Worm (Caenorhabditis elegans) whole organism, L4 larva: ENCODE measurements around the gene spin-4.
A peak's percentile ranks its signal among the peaks of the same experiment; 100 is the strongest.

ENCODE experiments used
- D1046.2 ChIP-seq: fragments of 200-800 bp; sonication (Bioruptor generic); IDR thresholded peaks from 2 replicates; pipeline ENCODE4 v1.3.6; 2022; ENCODE audit warnings: missing genetic modification characterization, missing compliant biosample characterization
- F10B5.3 ChIP-seq: sonication (generic microtip); optimal IDR thresholded peaks from 2 replicates; lab custom pipeline; 2016; ENCODE audit warnings: mild to moderate bottlenecking, missing genetic modification characterization, missing compliant biosample characterization
- F44E2.7 ChIP-seq: fragments of 200-800 bp; sonication (Bioruptor generic); IDR thresholded peaks from 2 replicates; pipeline ENCODE4 v2.1.2; 2022; ENCODE audit warnings: missing genetic modification characterization, missing compliant biosample characterization
- Y105C5A.15 ChIP-seq: fragments of 200-800 bp; sonication (Bioruptor generic); IDR thresholded peaks from 2 replicates; pipeline ENCODE4 v1.3.6; 2022; ENCODE audit warnings: missing genetic modification characterization, missing compliant biosample characterization
- Y5F2A.4 ChIP-seq: fragments of 200-800 bp; sonication (Bioruptor generic); optimal IDR thresholded peaks from 2 replicates; lab custom pipeline; 2018; ENCODE audit warnings: mild to moderate bottlenecking, missing genetic modification characterization, missing compliant biosample characterization
- Y75B8A.6 ChIP-seq: fragments of 200-800 bp; sonication (Bioruptor generic); IDR thresholded peaks from 2 replicates; pipeline ENCODE4 v1.3.6; 2022; ENCODE audit warnings: missing genetic modification reagents, missing genetic modification characterization, missing compliant biosample characterization
- aha-1 ChIP-seq: fragments of 150-350 bp; peaks from one replicate; lab custom pipeline; 2014; ENCODE audit warnings: missing biosample characterization, missing genetic modification characterization
- ceh-44 ChIP-seq: fragments of 200-800 bp; sonication (Bioruptor generic); IDR thresholded peaks from 2 replicates; pipeline ENCODE4 v1.3.6; 2022; ENCODE audit warnings: missing genetic modification reagents, missing genetic modification characterization, missing compliant biosample characterization
- ceh-82 ChIP-seq: sonication (generic microtip); optimal IDR thresholded peaks from 2 replicates; lab custom pipeline; 2017; ENCODE audit warnings: missing biosample characterization, missing genetic modification characterization
- ctbp-1 ChIP-seq: fragments of 200-800 bp; sonication (Bioruptor generic); IDR thresholded peaks from 2 replicates; pipeline ENCODE4 v1.3.6; 2022; ENCODE audit warnings: missing genetic modification reagents, missing genetic modification characterization, missing compliant biosample characterization
- daf-16 ChIP-seq, 3 experiments: sonication (generic microtip); optimal IDR thresholded peaks; 2 replicates each; lab custom pipeline; 2016 to 2017; ENCODE audit warnings: missing genetic modification characterization in 3 of 3, missing genetic modification reagents in 3 of 3, mild to moderate bottlenecking in 2 of 3, missing compliant biosample characterization in 2 of 3, missing biosample characterization in 1 of 3, moderate library complexity in 1 of 3
- daf-19 ChIP-seq: fragments of 200-800 bp; sonication (Bioruptor generic); conservative IDR thresholded peaks from 2 replicates; pipeline ENCODE4 v1.3.6; 2022; ENCODE audit warnings: missing genetic modification characterization, missing compliant biosample characterization
- dmd-6 ChIP-seq: fragments of 200-800 bp; sonication (Bioruptor generic); IDR thresholded peaks from 2 replicates; pipeline ENCODE4 v1.3.6; 2022; ENCODE audit warnings: missing genetic modification reagents, missing genetic modification characterization, missing compliant biosample characterization
- dmd-9 ChIP-seq: fragments of 200-800 bp; sonication (Bioruptor generic); IDR thresholded peaks from 2 replicates; pipeline ENCODE4 v1.3.6; 2022; ENCODE audit warnings: missing genetic modification reagents, missing genetic modification characterization, missing compliant biosample characterization
- egl-43 ChIP-seq: fragments of 200-800 bp; sonication (Bioruptor generic); IDR thresholded peaks from 2 replicates; pipeline ENCODE4 v1.3.6; 2022; ENCODE audit warnings: missing genetic modification reagents, missing genetic modification characterization, missing compliant biosample characterization
- fos-1 ChIP-seq: fragments of 150-350 bp; optimal IDR thresholded peaks from 2 replicates; lab custom pipeline; 2014; ENCODE audit warnings: missing biosample characterization, missing genetic modification characterization
- gei-8 ChIP-seq: fragments of 200-800 bp; sonication (Bioruptor generic); optimal IDR thresholded peaks from 2 replicates; lab custom pipeline; 2018; ENCODE audit warnings: mild to moderate bottlenecking, missing genetic modification characterization, missing compliant biosample characterization
- hlh-11 ChIP-seq: fragments of 200-800 bp; sonication (Bioruptor generic); optimal IDR thresholded peaks from 2 replicates; lab custom pipeline; 2018; ENCODE audit warnings: mild to moderate bottlenecking, missing genetic modification characterization, missing compliant biosample characterization
- hlh-30 ChIP-seq: sonication (generic microtip); optimal IDR thresholded peaks from 2 replicates; lab custom pipeline; 2017; ENCODE audit warnings: antibody characterized with exemption, mild to moderate bottlenecking, missing genetic modification characterization, missing compliant biosample characterization; ENCODE audit not compliant: insufficient read depth
- hmg-1.1 ChIP-seq: fragments of 200-800 bp; sonication (Bioruptor generic); IDR thresholded peaks from 2 replicates; pipeline ENCODE4 v1.3.6; 2022; ENCODE audit warnings: missing genetic modification reagents, missing genetic modification characterization, missing compliant biosample characterization
- jun-1 ChIP-seq: fragments of 150-350 bp; optimal IDR thresholded peaks from 2 replicates; lab custom pipeline; 2014; ENCODE audit warnings: missing biosample characterization, missing genetic modification reagents, missing genetic modification characterization
- lim-7 ChIP-seq: fragments of 200-800 bp; sonication (Bioruptor generic); IDR thresholded peaks from 2 replicates; pipeline ENCODE4 v1.3.6; 2022; ENCODE audit warnings: missing genetic modification characterization, missing compliant biosample characterization
- lin-29 ChIP-seq: fragments of 200-800 bp; sonication (Bioruptor generic); IDR thresholded peaks from 2 replicates; pipeline ENCODE4 v1.3.6; 2022; ENCODE audit warnings: missing genetic modification reagents, missing genetic modification characterization, missing compliant biosample characterization
- lin-38 ChIP-seq: fragments of 200-800 bp; sonication (Bioruptor generic); IDR thresholded peaks from 2 replicates; pipeline ENCODE4 v1.3.6; 2022; ENCODE audit warnings: missing genetic modification reagents, missing genetic modification characterization, missing compliant biosample characterization
- madf-5 ChIP-seq, 2 experiments: fragments of 200-800 bp; sonication (Bioruptor generic); IDR thresholded peaks; 2 replicates each; pipeline ENCODE4 v1.3.6; 2022; ENCODE audit warnings: missing compliant biosample characterization in 2 of 2, missing genetic modification characterization in 2 of 2
- mdl-1 ChIP-seq, 2 experiments: fragments of 150-350 bp in 1 of 2; sonication (generic microtip) in 1 of 2; optimal IDR thresholded peaks; 2 replicates each; lab custom pipeline; 2014 to 2017; ENCODE audit warnings: missing biosample characterization in 2 of 2, missing genetic modification characterization in 2 of 2
- mes-2 ChIP-seq: sonication (generic microtip); optimal IDR thresholded peaks from 2 replicates; lab custom pipeline; 2016; ENCODE audit warnings: missing genotype, mild to moderate bottlenecking, missing genetic modification characterization, missing compliant biosample characterization; ENCODE audit not compliant: poor library complexity, severe bottlenecking
- mxl-2 ChIP-seq: fragments of 200-800 bp; sonication (Bioruptor generic); conservative IDR thresholded peaks from 2 replicates; pipeline ENCODE4 v1.3.6; 2022; ENCODE audit warnings: missing genetic modification reagents, missing genetic modification characterization, missing compliant biosample characterization
- mxl-3 ChIP-seq: fragments of 200-800 bp; sonication (Bioruptor generic); optimal IDR thresholded peaks from 2 replicates; lab custom pipeline; 2018; ENCODE audit warnings: mild to moderate bottlenecking, missing genetic modification characterization, missing compliant biosample characterization
- nhr-11 ChIP-seq: fragments of 150-350 bp; optimal IDR thresholded peaks from 2 replicates; lab custom pipeline; 2014; ENCODE audit warnings: missing biosample characterization, missing genetic modification characterization
- nhr-25 ChIP-seq: sonication (generic microtip); optimal IDR thresholded peaks from 2 replicates; lab custom pipeline; 2017; ENCODE audit warnings: missing genetic modification characterization, mild to moderate bottlenecking, missing compliant biosample characterization, antibody characterized with exemption, moderate library complexity, borderline replicate concordance; ENCODE audit not compliant: insufficient read depth
- nhr-28 ChIP-seq: fragments of 150-350 bp; optimal IDR thresholded peaks from 2 replicates; lab custom pipeline; 2014; ENCODE audit warnings: missing biosample characterization, missing genetic modification characterization
- nhr-42 ChIP-seq: fragments of 200-800 bp; sonication (Bioruptor generic); IDR thresholded peaks from 2 replicates; pipeline ENCODE4 v1.3.6; 2022; ENCODE audit warnings: missing genetic modification characterization, missing compliant biosample characterization
- nhr-48 ChIP-seq: sonication (generic microtip); optimal IDR thresholded peaks from 2 replicates; lab custom pipeline; 2016; ENCODE audit warnings: mild to moderate bottlenecking, missing genetic modification characterization, missing compliant biosample characterization
- nhr-76 ChIP-seq: fragments of 150-350 bp; optimal IDR thresholded peaks from 2 replicates; lab custom pipeline; 2014; ENCODE audit warnings: missing biosample characterization, missing genetic modification characterization
- php-3 ChIP-seq: fragments of 200-800 bp; sonication (Bioruptor generic); IDR thresholded peaks from 2 replicates; pipeline ENCODE4 v1.3.6; 2022; ENCODE audit warnings: missing genetic modification reagents, missing genetic modification characterization, missing compliant biosample characterization
- spr-3 ChIP-seq: fragments of 200-800 bp; sonication (Bioruptor generic); optimal IDR thresholded peaks from 2 replicates; lab custom pipeline; 2018; ENCODE audit warnings: mild to moderate bottlenecking, missing genetic modification characterization, missing compliant biosample characterization
- unc-130 ChIP-seq: sonication (generic microtip); optimal IDR thresholded peaks from 2 replicates; lab custom pipeline; 2016; ENCODE audit warnings: missing genetic modification reagents, missing genetic modification characterization, missing compliant biosample characterization
- unc-39 ChIP-seq: sonication (generic microtip); optimal IDR thresholded peaks from 2 replicates; lab custom pipeline; 2017; ENCODE audit warnings: missing biosample characterization, missing genetic modification characterization
- unc-62 ChIP-seq, 3 experiments: fragments of 150-350 bp in 1 of 3; sonication (generic microtip); optimal IDR thresholded peaks in 2 of 3; peaks in 1 of 3; 1 replicate in 1 of 3; 2 replicates in 2 of 3; lab custom pipeline; 2014 to 2017; ENCODE audit warnings: missing biosample characterization in 3 of 3, missing genetic modification characterization in 3 of 3, missing genetic modification reagents in 3 of 3, missing genotype in 1 of 3
- zag-1 ChIP-seq: fragments of 150-350 bp; optimal IDR thresholded peaks from 2 replicates; lab custom pipeline; 2014; ENCODE audit warnings: missing biosample characterization, missing genetic modification characterization
- zip-2 ChIP-seq: fragments of 150-350 bp; optimal IDR thresholded peaks from 2 replicates; lab custom pipeline; 2014; ENCODE audit warnings: missing biosample characterization, missing genetic modification characterization
- ztf-11 ChIP-seq: fragments of 150-350 bp; optimal IDR thresholded peaks from 2 replicates; lab custom pipeline; 2014; ENCODE audit warnings: missing biosample characterization, missing genetic modification characterization

The spin-4 gene

DNA sequence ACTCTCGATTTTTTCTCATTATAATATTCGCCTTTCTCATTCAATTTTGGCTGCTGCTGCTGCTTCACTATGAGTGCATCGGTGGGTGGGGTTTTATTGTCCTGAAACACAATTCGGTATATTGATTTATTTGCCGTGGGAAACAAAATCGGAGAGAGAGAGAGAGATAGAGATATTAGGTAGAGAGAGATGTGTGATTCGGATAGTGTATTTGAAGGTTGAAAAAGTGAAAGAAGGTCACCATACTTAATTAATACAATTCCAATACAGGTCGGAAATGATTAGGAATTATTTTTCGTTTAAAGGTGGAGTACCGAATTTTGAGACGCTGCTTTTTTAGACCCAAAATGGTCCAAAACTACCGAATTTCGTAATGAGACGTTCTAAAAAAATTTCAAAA is 25.9 kb upstream of the spin-4 start, which contains the start of gene tpst-1:
Gene tpst-1, minus strand, starts transcription at position 101 of the 400 bp plus-strand sequence.
- TF ChIP-seq aha-1 (tag; lab: Kevin White, UChicago) (peak; percentile 38), Y5F2A.4 (GFP tag; lab: Kevin White, UChicago) (no peak)
- TF ChIP-seq, all 104 proteins: peak for 1

DNA sequence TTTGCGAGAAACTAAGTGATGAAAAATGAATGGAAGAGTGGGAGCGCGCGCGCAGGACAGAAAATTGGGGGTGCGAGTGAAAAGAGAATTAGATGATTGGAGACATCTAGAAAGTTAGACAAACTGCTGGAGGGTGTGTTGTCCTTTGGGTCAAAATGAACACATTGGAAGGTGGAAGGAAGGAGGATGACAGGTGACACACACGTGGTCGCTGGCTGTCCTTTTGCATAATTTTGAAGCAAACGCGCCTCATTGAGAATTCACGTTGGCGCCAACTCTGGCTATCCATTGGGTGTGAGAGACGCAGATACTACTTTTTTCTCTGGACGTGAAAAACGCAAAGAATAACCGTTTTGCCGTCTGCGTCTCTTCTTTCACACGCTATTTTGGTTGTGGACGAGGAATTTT is 22.6 kb upstream of the spin-4 start:
- TF ChIP-seq dmd-6 (GFP tag; lab: Robert Waterston, UW), result peak; percentile 19; the same call in 1 of the 2 replicates
- peak; percentile 89 for TF ChIP-seq mxl-3 (GFP tag; lab: Kevin White, UChicago)
- peak; percentile 20 for TF ChIP-seq mes-2 (tag; lab: Kevin White, UChicago)
- TF ChIP-seq aha-1 (tag; lab: Kevin White, UChicago), result peak; percentile 66
- peak; percentile 44 for TF ChIP-seq hlh-11
- TF ChIP-seq hmg-1.1 (GFP tag; lab: Robert Waterston, UW), result peak; percentile 63
- peak; percentile 78 for TF ChIP-seq lin-38 (GFP tag; lab: Robert Waterston, UW)
- TF ChIP-seq hlh-30 (tag; lab: Kevin White, UChicago), result peak; percentile 61
- TF ChIP-seq nhr-28 (tag; lab: Kevin White, UChicago), result peak; percentile 25

ce11 chrIII:12668821-12669220 is 19.3 kb upstream of the spin-4 start:
- TF ChIP-seq Y75B8A.6 (GFP tag; lab: Robert Waterston, UW), result no peak
- no peak for TF ChIP-seq ctbp-1
- TF ChIP-seq mdl-1 (tag; optimal IDR thresholded peaks at IDR 0.05; lab: Kevin White, UChicago), result peak in 1 of 2 experiments; percentile 7
- TF ChIP-seq egl-43 (GFP tag; lab: Robert Waterston, UW), result no peak
- no peak for TF ChIP-seq nhr-76 (tag; lab: Kevin White, UChicago)
- TF ChIP-seq ceh-44 (GFP tag; lab: Robert Waterston, UW), result no peak
- no peak for TF ChIP-seq fos-1 (tag; lab: Kevin White, UChicago)
- no peak for TF ChIP-seq daf-16 (GFP tag; optimal IDR thresholded peaks at IDR 0.05; lab: Kevin White, UChicago)
- TF ChIP-seq daf-16 (tag; optimal IDR thresholded peaks at IDR 0.05; lab: Kevin White, UChicago), result peak; percentile 56
- TF ChIP-seq daf-19 (GFP tag; lab: Robert Waterston, UW), result no peak
- TF ChIP-seq ceh-82, result no peak
- TF ChIP-seq D1046.2 (GFP tag; lab: Robert Waterston, UW), result no peak
- no peak for TF ChIP-seq jun-1 (tag; lab: Kevin White, UChicago)
- no peak for TF ChIP-seq spr-3 (GFP tag; lab: Kevin White, UChicago)
- TF ChIP-seq hlh-11, result no peak
- no peak for TF ChIP-seq php-3 (GFP tag; lab: Robert Waterston, UW)
- TF ChIP-seq Y105C5A.15 (GFP tag; lab: Robert Waterston, UW), result no peak
- no peak for TF ChIP-seq unc-130
- no peak for TF ChIP-seq zip-2 (tag; lab: Kevin White, UChicago)
- TF ChIP-seq dmd-6 (GFP tag; lab: Robert Waterston, UW), result peak; percentile 55
- no peak for TF ChIP-seq nhr-25
- TF ChIP-seq zag-1 (tag; lab: Kevin White, UChicago), result no peak
- TF ChIP-seq Y5F2A.4 (GFP tag; lab: Kevin White, UChicago), result no peak
- TF ChIP-seq unc-62 (GFP tag; optimal IDR thresholded peaks at IDR 0.05 in 1 of 2; lab: Kevin White, UChicago), result no peak
- TF ChIP-seq unc-62 (tag; optimal IDR thresholded peaks at IDR 0.05; lab: Kevin White, UChicago), result no peak
- no peak for TF ChIP-seq nhr-11 (tag; lab: Kevin White, UChicago)
- TF ChIP-seq dmd-9, result no peak
- no peak for TF ChIP-seq F44E2.7 (GFP tag; lab: Robert Waterston, UW)
- no peak for TF ChIP-seq ztf-11 (tag; lab: Kevin White, UChicago)
- TF ChIP-seq, all 104 proteins: peak for 3

DNA sequence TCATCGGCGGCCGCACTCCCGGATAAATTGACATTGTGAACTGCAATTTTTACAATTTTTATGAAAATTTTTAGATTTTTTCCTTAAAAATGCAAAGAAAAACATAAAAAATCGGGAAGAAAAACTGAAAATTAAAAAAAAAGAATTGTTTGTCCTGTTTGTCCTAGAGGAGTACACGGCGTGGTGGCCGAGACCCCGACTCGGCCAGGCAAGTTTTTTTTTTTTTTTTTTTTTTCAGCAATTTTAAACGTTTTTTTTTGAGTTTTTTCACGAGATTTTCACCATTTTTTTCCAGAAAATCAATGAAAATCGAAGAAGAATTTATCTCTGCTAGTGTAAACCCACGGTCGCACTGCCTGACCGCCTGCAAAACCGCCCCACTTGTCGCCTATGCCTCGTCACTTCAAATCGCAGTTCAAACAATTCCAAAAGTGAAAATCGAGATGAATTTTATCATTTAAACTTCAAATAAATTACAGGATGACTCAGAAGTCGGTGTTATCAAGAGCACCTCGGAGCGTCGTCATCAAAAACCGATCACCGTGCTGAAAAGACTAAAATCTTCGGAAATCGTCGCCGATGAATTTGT is 14.6 kb upstream of the spin-4 start, which contains the start of the genes taf-7.2 and elpc-2:
Gene taf-7.2, minus strand, starts transcription at position 42 of the 589 bp plus-strand sequence.
Gene elpc-2, plus strand, starts transcription at position 296 of the 589 bp plus-strand sequence.
- no peak for TF ChIP-seq mdl-1 (tag; optimal IDR thresholded peaks at IDR 0.05; lab: Kevin White, UChicago)
- no peak for TF ChIP-seq jun-1 (tag; lab: Kevin White, UChicago)
- TF ChIP-seq nhr-48 (tag; lab: Kevin White, UChicago), result no peak
- TF ChIP-seq lim-7, result no peak
- no peak for TF ChIP-seq F10B5.3 (tag; lab: Kevin White, UChicago)
- TF ChIP-seq egl-43 (GFP tag; lab: Robert Waterston, UW), result no peak
- no peak for TF ChIP-seq D1046.2 (GFP tag; lab: Robert Waterston, UW)
- no peak for TF ChIP-seq lin-29
- TF ChIP-seq spr-3 (GFP tag; lab: Kevin White, UChicago), result no peak
- no peak for TF ChIP-seq gei-8
- TF ChIP-seq madf-5 (GFP tag; IDR thresholded peaks at IDR 0.05; lab: Robert Waterston, UW), result no peak
- no peak for TF ChIP-seq mxl-2 (GFP tag; lab: Robert Waterston, UW)
- no peak for TF ChIP-seq nhr-42 (GFP tag; lab: Robert Waterston, UW)
- no peak for TF ChIP-seq nhr-28 (tag; lab: Kevin White, UChicago)
- TF ChIP-seq unc-39, result no peak
- no peak for TF ChIP-seq ctbp-1
- no peak for TF ChIP-seq hlh-30 (tag; lab: Kevin White, UChicago)
- TF ChIP-seq dmd-9, result peak; percentile 62; the same call in 1 of the 2 replicates
- TF ChIP-seq hlh-11, result no peak
